Worm (Caenorhabditis elegans) whole organism, L3 larva: ENCODE results near the gene T20B12.4.

Experiments
- ZK546.5 ChIP-seq: sonication (generic microtip); optimal IDR thresholded peaks from 2 replicates; lab custom pipeline; 2017; ENCODE audit warnings: missing biosample characterization, missing genetic modification characterization
- aly-2 ChIP-seq: fragments of 150-350 bp; optimal IDR thresholded peaks from 2 replicates; lab custom pipeline; 2014; ENCODE audit warnings: missing biosample characterization, missing genetic modification characterization
- ama-1 ChIP-seq: fragments of 150-350 bp; optimal IDR thresholded peaks from 2 replicates; lab custom pipeline; 2018
- ceh-82 ChIP-seq: fragments of 150-350 bp; optimal IDR thresholded peaks from 2 replicates; lab custom pipeline; 2014; ENCODE audit warnings: missing biosample characterization, missing genetic modification characterization
- daf-12 ChIP-seq: fragments of 150-350 bp; optimal IDR thresholded peaks from 2 replicates; lab custom pipeline; 2014; ENCODE audit warnings: missing biosample characterization, missing genetic modification reagents, missing genetic modification characterization
- egl-27 ChIP-seq: sonication (generic microtip); optimal IDR thresholded peaks from 4 replicates; lab custom pipeline; 2017; ENCODE audit warnings: missing biosample characterization, missing genetic modification reagents, missing genetic modification characterization
- egl-5 ChIP-seq: fragments of 150-350 bp; optimal IDR thresholded peaks from 2 replicates; lab custom pipeline; 2017; ENCODE audit warnings: missing biosample characterization, missing genetic modification reagents, missing genetic modification characterization, inconsistent platforms
- elt-1 ChIP-seq: fragments of 150-350 bp; optimal IDR thresholded peaks from 2 replicates; lab custom pipeline; 2014; ENCODE audit warnings: missing biosample characterization, missing genetic modification characterization
- elt-2 ChIP-seq: sonication (generic microtip); optimal IDR thresholded peaks from 2 replicates; lab custom pipeline; 2016; ENCODE audit warnings: missing genetic modification reagents, mild to moderate bottlenecking, missing genetic modification characterization, missing compliant biosample characterization
- elt-3 ChIP-seq, 3 experiments: fragments of 150-350 bp in 1 of 3; sonication (generic microtip) in 2 of 3; optimal IDR thresholded peaks; 2 replicates in 2 of 3; 4 replicates in 1 of 3; lab custom pipeline; 2014 to 2017; ENCODE audit warnings: missing biosample characterization in 3 of 3, missing genetic modification characterization in 3 of 3
- eor-1 ChIP-seq, 2 experiments: fragments of 150-350 bp; optimal IDR thresholded peaks; 2 replicates each; lab custom pipeline; 2014 to 2018; ENCODE audit warnings: missing biosample characterization in 2 of 2, missing genetic modification characterization in 2 of 2
- fkh-10 ChIP-seq: sonication (generic microtip); optimal IDR thresholded peaks from 2 replicates; lab custom pipeline; 2017; ENCODE audit warnings: missing biosample characterization, missing genetic modification reagents, missing genetic modification characterization
- fkh-2 ChIP-seq: fragments of 150-350 bp; optimal IDR thresholded peaks from 2 replicates; lab custom pipeline; 2014; ENCODE audit warnings: missing biosample characterization, missing genetic modification reagents, missing genetic modification characterization
- fos-1 ChIP-seq: fragments of 150-350 bp; optimal IDR thresholded peaks from 2 replicates; lab custom pipeline; 2014; ENCODE audit warnings: missing biosample characterization, missing genetic modification characterization
- hmg-11 ChIP-seq: sonication (generic microtip); optimal IDR thresholded peaks from 2 replicates; lab custom pipeline; 2016; ENCODE audit warnings: missing genetic modification characterization, missing compliant biosample characterization
- jun-1 ChIP-seq: fragments of 150-350 bp; optimal IDR thresholded peaks from 2 replicates; lab custom pipeline; 2014; ENCODE audit warnings: missing biosample characterization, missing genetic modification reagents, missing genetic modification characterization
- lin-15B ChIP-seq: fragments of 150-350 bp; optimal IDR thresholded peaks from 2 replicates; lab custom pipeline; 2014; ENCODE audit warnings: missing biosample characterization, missing genetic modification characterization
- lin-39 ChIP-seq: fragments of 150-350 bp; optimal IDR thresholded peaks from 2 replicates; lab custom pipeline; 2018; ENCODE audit warnings: missing biosample characterization, missing genetic modification reagents, missing genetic modification characterization
- lsy-12 ChIP-seq: sonication (generic microtip); optimal IDR thresholded peaks from 2 replicates; lab custom pipeline; 2016; ENCODE audit warnings: mild to moderate bottlenecking, missing genetic modification characterization, missing compliant biosample characterization
- mdl-1 ChIP-seq: fragments of 150-350 bp; optimal IDR thresholded peaks from 2 replicates; lab custom pipeline; 2014; ENCODE audit warnings: missing biosample characterization, missing genetic modification characterization
- mml-1 ChIP-seq: fragments of 150-350 bp; sonication (generic microtip); optimal IDR thresholded peaks from 3 replicates; lab custom pipeline; 2014; ENCODE audit warnings: missing biosample characterization, missing genetic modification characterization
- nfya-1 ChIP-seq: sonication (generic microtip); optimal IDR thresholded peaks from 2 replicates; lab custom pipeline; 2017; ENCODE audit warnings: missing genetic modification characterization, mild to moderate bottlenecking, missing compliant biosample characterization, antibody characterized with exemption, moderate library complexity; ENCODE audit not compliant: insufficient read depth
- nhr-12 ChIP-seq: fragments of 150-350 bp; optimal IDR thresholded peaks from 2 replicates; lab custom pipeline; 2014; ENCODE audit warnings: missing biosample characterization, missing genetic modification characterization
- nhr-23 ChIP-seq: fragments of 150-350 bp; optimal IDR thresholded peaks from 2 replicates; lab custom pipeline; 2014; ENCODE audit warnings: missing biosample characterization, missing genetic modification reagents, missing genetic modification characterization
- nhr-25 ChIP-seq: sonication (generic microtip); optimal IDR thresholded peaks from 2 replicates; lab custom pipeline; 2017; ENCODE audit warnings: missing biosample characterization, missing genetic modification characterization
- nhr-43 ChIP-seq: sonication (generic microtip); optimal IDR thresholded peaks from 2 replicates; lab custom pipeline; 2016; ENCODE audit warnings: mild to moderate bottlenecking, missing genetic modification characterization, missing compliant biosample characterization; ENCODE audit not compliant: poor library complexity, severe bottlenecking
- nhr-76 ChIP-seq: fragments of 150-350 bp; sonication (generic microtip); optimal IDR thresholded peaks from 5 replicates; lab custom pipeline; 2014; ENCODE audit warnings: missing biosample characterization, missing genetic modification characterization
- nhr-77 ChIP-seq: fragments of 150-350 bp; optimal IDR thresholded peaks from 2 replicates; lab custom pipeline; 2014; ENCODE audit warnings: missing biosample characterization, missing genetic modification characterization
- pha-4 ChIP-seq: fragments of 150-350 bp; optimal IDR thresholded peaks from 2 replicates; lab custom pipeline; 2014; ENCODE audit warnings: missing biosample characterization, missing genetic modification reagents, missing genetic modification characterization
- pqm-1 ChIP-seq: fragments of 150-350 bp; optimal IDR thresholded peaks from 2 replicates; lab custom pipeline; 2017; ENCODE audit warnings: missing biosample characterization, missing genetic modification characterization, inconsistent platforms
- sea-2 ChIP-seq: fragments of 150-350 bp; sonication (generic microtip); optimal IDR thresholded peaks from 4 replicates; lab custom pipeline; 2014; ENCODE audit warnings: missing biosample characterization, missing genetic modification reagents, missing genetic modification characterization
- snpc-4 ChIP-seq: fragments of 150-350 bp; optimal IDR thresholded peaks from 2 replicates; lab custom pipeline; 2014; ENCODE audit warnings: missing biosample characterization, missing genetic modification characterization
- tbx-2 ChIP-seq: sonication (generic microtip); optimal IDR thresholded peaks from 2 replicates; lab custom pipeline; 2016; ENCODE audit warnings: mild to moderate bottlenecking, missing genetic modification characterization, missing compliant biosample characterization
- unc-39 ChIP-seq: sonication (generic microtip); optimal IDR thresholded peaks from 4 replicates; lab custom pipeline; 2017; ENCODE audit warnings: missing biosample characterization, missing genetic modification characterization
- ztf-4 ChIP-seq: fragments of 150-350 bp; optimal IDR thresholded peaks from 2 replicates; lab custom pipeline; 2014; ENCODE audit warnings: missing biosample characterization, missing genetic modification characterization

T20B12.4 gene

ce11 chrIII:7378522-7378921 lies 11.0 kb downstream of the T20B12.4 start:
- TF ChIP-seq pha-4 (tag; lab: Kevin White, UChicago) (no peak), pqm-1 (no peak), fkh-2 (no peak), ama-1 (lab: Kevin White, UChicago) (peak; percentile 21), jun-1 (tag; lab: Kevin White, UChicago) (no peak), egl-5 (no peak), aly-2 (no peak)

- no peak for TF ChIP-seq nhr-23
- no peak for TF ChIP-seq nhr-12 (tag; lab: Kevin White, UChicago)
- no peak for TF ChIP-seq elt-2 (tag; lab: Kevin White, UChicago)
These were observed 11.4 kb downstream of the T20B12.4 start, which contains the start of gene T20B12.7 for ce11 chrIII:7378945-7379344. T20B12.7 (minus strand) TSS chrIII:7379045.

- TF ChIP-seq fos-1, result no peak
- no peak for TF ChIP-seq nhr-43 (tag; lab: Kevin White, UChicago)
- TF ChIP-seq nhr-25 (tag; lab: Kevin White, UChicago), result no peak
- no peak for TF ChIP-seq mdl-1 (tag; lab: Kevin White, UChicago)
- no peak for TF ChIP-seq ZK546.5 (tag; lab: Kevin White, UChicago)
- no peak for TF ChIP-seq egl-27 (tag; lab: Kevin White, UChicago)
- TF ChIP-seq nhr-76 (tag; lab: Kevin White, UChicago), result no peak
- TF ChIP-seq lsy-12 (tag; lab: Kevin White, UChicago), result no peak
- no peak for TF ChIP-seq mml-1 (tag; lab: Kevin White, UChicago)
These were observed 12.6 kb downstream of the T20B12.4 start for ce11 chrIII:7380120-7380519.

ce11 chrIII:7381546-7382171 lies 14.1 kb downstream of the T20B12.4 start, which contains the start of the genes hmg-4 and T20B12.3:
hmg-4 (minus strand) TSS chrIII:7381596.
T20B12.3 (plus strand) TSS chrIII:7382115.
- TF ChIP-seq ZK546.5 (tag; lab: Kevin White, UChicago) (no peak), hmg-11 (tag; lab: Kevin White, UChicago) (peak; percentile 34), nhr-12 (tag; lab: Kevin White, UChicago) (no peak), lin-39 (tag; lab: Kevin White, UChicago) (peak; percentile 50), nhr-23 (peak; percentile 38), snpc-4 (tag; lab: Kevin White, UChicago) (peak; percentile 23), nfya-1 (tag; lab: Kevin White, UChicago) (peak; percentile 76), tbx-2 (tag; lab: Kevin White, UChicago) (no peak), fkh-2 (no peak), nhr-77 (tag; lab: Kevin White, UChicago) (no peak), jun-1 (tag; lab: Kevin White, UChicago) (no peak), elt-2 (tag; lab: Kevin White, UChicago) (peak; percentile 13), elt-1 (tag; lab: Kevin White, UChicago) (no peak), fkh-10 (no peak), pha-4 (tag; lab: Kevin White, UChicago) (peak; percentile 49), elt-3 (tag; optimal IDR thresholded peaks at IDR 0.05; lab: Kevin White, UChicago) (no peak), eor-1 (tag; optimal IDR thresholded peaks at IDR 0.05; lab: Kevin White, UChicago) (no peak), nhr-25 (tag; lab: Kevin White, UChicago) (peak; percentile 45), ama-1 (lab: Kevin White, UChicago) (no peak), lsy-12 (tag; lab: Kevin White, UChicago) (no peak), unc-39 (no peak), lin-15B (peak; percentile 66), daf-12 (tag; lab: Kevin White, UChicago) (no peak), egl-5 (peak; percentile 31), ceh-82 (no peak), ztf-4 (tag; lab: Kevin White, UChicago) (no peak), sea-2 (no peak), fos-1 (no peak)
